Worm (Caenorhabditis elegans) whole organism, L1 larva: ENCODE measurements around the gene ltah-1.2.

Experiments
- C04F5.9 ChIP-seq: sonication (generic microtip); optimal IDR thresholded peaks from 2 replicates; lab custom pipeline; 2016; ENCODE audit warnings: missing genetic modification characterization, missing compliant biosample characterization
- C16A3.4 ChIP-seq: fragments of 150-350 bp; optimal IDR thresholded peaks from 2 replicates; lab custom pipeline; 2014; ENCODE audit warnings: missing biosample characterization, missing genetic modification characterization
- ama-1 ChIP-seq: fragments of 150-350 bp; optimal IDR thresholded peaks from 2 replicates; lab custom pipeline; 2014
- ceh-63 ChIP-seq: fragments of 200-800 bp; sonication (Bioruptor generic); optimal IDR thresholded peaks from 2 replicates; lab custom pipeline; 2018; ENCODE audit warnings: mild to moderate bottlenecking, missing genetic modification characterization, missing compliant biosample characterization
- ceh-88 ChIP-seq: fragments of 200-800 bp; sonication (Bioruptor generic); IDR thresholded peaks from 2 replicates; pipeline ENCODE4 v1.3.6; 2022; ENCODE audit warnings: missing genetic modification characterization, missing compliant biosample characterization
- efl-1 ChIP-seq, 4 experiments: fragments of 150-350 bp; optimal IDR thresholded peaks in 3 of 4; peaks in 1 of 4; 1 replicate in 1 of 4; 2 replicates in 3 of 4; lab custom pipeline; 2014; ENCODE audit warnings: missing biosample characterization in 2 of 4, missing genetic modification characterization in 2 of 4, missing genetic modification reagents in 2 of 4
- egl-27 ChIP-seq, 2 experiments: fragments of 150-350 bp in 1 of 2; sonication (generic microtip); optimal IDR thresholded peaks; 3 replicates each; lab custom pipeline; 2017 to 2018; ENCODE audit warnings: missing biosample characterization in 2 of 2, missing genetic modification characterization in 2 of 2, missing genetic modification reagents in 2 of 2
- elt-2 ChIP-seq: sonication (generic microtip); optimal IDR thresholded peaks from 2 replicates; lab custom pipeline; 2016; ENCODE audit warnings: missing genetic modification characterization, mild to moderate bottlenecking, inconsistent platforms, missing compliant biosample characterization, missing genetic modification reagents
- fkh-4 ChIP-seq: sonication (generic microtip); optimal IDR thresholded peaks from 2 replicates; lab custom pipeline; 2016; ENCODE audit warnings: missing compliant biosample characterization, missing genetic modification characterization, borderline replicate concordance
- fos-1 ChIP-seq: fragments of 150-350 bp; optimal IDR thresholded peaks from 2 replicates; lab custom pipeline; 2014; ENCODE audit warnings: missing biosample characterization, missing genetic modification characterization
- grh-1 ChIP-seq: fragments of 200-800 bp; sonication (Bioruptor generic); IDR thresholded peaks from 2 replicates; pipeline ENCODE4 v1.3.6; 2022; ENCODE audit warnings: missing genetic modification reagents, missing genetic modification characterization, missing compliant biosample characterization
- hlh-4 ChIP-seq: sonication (generic microtip); optimal IDR thresholded peaks from 2 replicates; lab custom pipeline; 2016; ENCODE audit warnings: mild to moderate bottlenecking, missing genetic modification characterization, missing compliant biosample characterization
- hpl-2 ChIP-seq: fragments of 150-350 bp; optimal IDR thresholded peaks from 2 replicates; lab custom pipeline; 2014; ENCODE audit warnings: missing biosample characterization, missing genetic modification reagents, missing genetic modification characterization
- isw-1 ChIP-seq: fragments of 200-800 bp; sonication (Bioruptor generic); IDR thresholded peaks from 2 replicates; pipeline ENCODE4 v1.3.6; 2022; ENCODE audit warnings: missing genetic modification characterization, missing compliant biosample characterization
- jun-1 ChIP-seq: fragments of 150-350 bp; optimal IDR thresholded peaks from 2 replicates; lab custom pipeline; 2014; ENCODE audit warnings: missing biosample characterization, missing genetic modification reagents, missing genetic modification characterization
- lin-39 ChIP-seq: fragments of 150-350 bp; optimal IDR thresholded peaks from 2 replicates; lab custom pipeline; 2014; ENCODE audit warnings: missing biosample characterization, missing genetic modification reagents, missing genetic modification characterization
- lir-3 ChIP-seq: sonication (generic microtip); optimal IDR thresholded peaks from 2 replicates; lab custom pipeline; 2016; ENCODE audit warnings: mild to moderate bottlenecking, missing genetic modification characterization, moderate library complexity, missing compliant biosample characterization; ENCODE audit not compliant: poor library complexity
- lsy-2 ChIP-seq, 2 experiments: fragments of 150-350 bp; optimal IDR thresholded peaks; 2 replicates each; lab custom pipeline; 2014; ENCODE audit warnings: missing biosample characterization in 2 of 2, missing genetic modification characterization in 2 of 2
- mdl-1 ChIP-seq, 2 experiments: fragments of 150-350 bp; optimal IDR thresholded peaks; 2 replicates each; lab custom pipeline; 2014 to 2017; ENCODE audit warnings: missing biosample characterization in 2 of 2, missing genetic modification characterization in 2 of 2, inconsistent platforms in 1 of 2
- mef-2 ChIP-seq: fragments of 150-350 bp; optimal IDR thresholded peaks from 2 replicates; lab custom pipeline; 2014; ENCODE audit warnings: missing biosample characterization, missing genetic modification characterization
- nhr-11 ChIP-seq: fragments of 150-350 bp; optimal IDR thresholded peaks from 2 replicates; lab custom pipeline; 2014; ENCODE audit warnings: missing biosample characterization, missing genetic modification characterization
- nhr-19 ChIP-seq: fragments of 200-800 bp; sonication (Bioruptor generic); conservative IDR thresholded peaks from 2 replicates; pipeline ENCODE4 v1.3.6; 2022; ENCODE audit warnings: missing genetic modification characterization, missing compliant biosample characterization
- nhr-20 ChIP-seq: sonication (generic microtip); optimal IDR thresholded peaks from 2 replicates; lab custom pipeline; 2016; ENCODE audit warnings: mild to moderate bottlenecking, missing genetic modification characterization, missing compliant biosample characterization
- nhr-237 ChIP-seq: fragments of 150-350 bp; optimal IDR thresholded peaks from 2 replicates; lab custom pipeline; 2014; ENCODE audit warnings: missing biosample characterization, missing genetic modification characterization
- nhr-47 ChIP-seq: sonication (generic microtip); optimal IDR thresholded peaks from 2 replicates; lab custom pipeline; 2016; ENCODE audit warnings: mild to moderate bottlenecking, missing genetic modification characterization, moderate library complexity, missing compliant biosample characterization
- nhr-71 ChIP-seq: sonication (generic microtip); optimal IDR thresholded peaks from 2 replicates; lab custom pipeline; 2016; ENCODE audit warnings: mild to moderate bottlenecking, missing genetic modification characterization, moderate library complexity, missing compliant biosample characterization
- nhr-76 ChIP-seq: sonication (generic microtip); optimal IDR thresholded peaks from 2 replicates; lab custom pipeline; 2017; ENCODE audit warnings: missing biosample characterization, missing genetic modification characterization
- nhr-90 ChIP-seq: sonication (generic microtip); optimal IDR thresholded peaks from 2 replicates; lab custom pipeline; 2016; ENCODE audit warnings: mild to moderate bottlenecking, missing genetic modification characterization, missing compliant biosample characterization; ENCODE audit not compliant: poor library complexity
- sptf-1 ChIP-seq: fragments of 150-350 bp; optimal IDR thresholded peaks from 2 replicates; lab custom pipeline; 2014; ENCODE audit warnings: missing biosample characterization, missing genetic modification characterization
- swsn-7 ChIP-seq: sonication (generic microtip); optimal IDR thresholded peaks from 2 replicates; lab custom pipeline; 2016; ENCODE audit warnings: missing genetic modification characterization, missing compliant biosample characterization
- unc-130 ChIP-seq: fragments of 150-350 bp; optimal IDR thresholded peaks from 2 replicates; lab custom pipeline; 2017; ENCODE audit warnings: missing biosample characterization, missing genetic modification characterization, inconsistent platforms
- unc-62 ChIP-seq: fragments of 150-350 bp; optimal IDR thresholded peaks from 2 replicates; lab custom pipeline; 2014; ENCODE audit warnings: missing biosample characterization, missing genetic modification reagents, missing genetic modification characterization
- unc-98 ChIP-seq: fragments of 200-800 bp; sonication (Bioruptor generic); IDR thresholded peaks from 2 replicates; pipeline ENCODE4 v1.3.6; 2022; ENCODE audit warnings: missing genetic modification characterization, missing compliant biosample characterization
- zag-1 ChIP-seq: fragments of 150-350 bp; optimal IDR thresholded peaks from 2 replicates; lab custom pipeline; 2014; ENCODE audit warnings: missing biosample characterization, missing genetic modification characterization
- ztf-11 ChIP-seq, 2 experiments: sonication (generic microtip); optimal IDR thresholded peaks; 2 replicates each; lab custom pipeline; 2016 to 2017; ENCODE audit warnings: missing genetic modification characterization in 2 of 2, missing biosample characterization in 1 of 2, missing compliant biosample characterization in 1 of 2
- ztf-4 ChIP-seq: fragments of 150-350 bp; optimal IDR thresholded peaks from 2 replicates; lab custom pipeline; 2014; ENCODE audit warnings: missing biosample characterization, missing genetic modification characterization

ltah-1.2 gene

ce11 chrIV:3611845-3612244 lies 1.0 kb downstream of the ltah-1.2 start (continued):
- TF ChIP-seq mef-2 (tag; lab: Kevin White, UChicago): no peak
- peak; percentile 57 for TF ChIP-seq nhr-90
- TF ChIP-seq C16A3.4 (tag; lab: Kevin White, UChicago): no peak

- no peak for TF ChIP-seq C04F5.9 (tag; lab: Kevin White, UChicago)
- no peak for TF ChIP-seq nhr-71 (tag; lab: Kevin White, UChicago)
- TF ChIP-seq unc-62 (GFP tag; lab: Kevin White, UChicago): no peak
- TF ChIP-seq ztf-4: no peak
- TF ChIP-seq lir-3 (tag; lab: Kevin White, UChicago): no peak
- TF ChIP-seq nhr-76 (tag; lab: Kevin White, UChicago): no peak
- no peak for TF ChIP-seq mdl-1 (tag; optimal IDR thresholded peaks at IDR 0.05; lab: Kevin White, UChicago)
- TF ChIP-seq C16A3.4 (tag; lab: Kevin White, UChicago): no peak
These were observed 1.9 kb downstream of the ltah-1.2 start for ce11 chrIV:3610987-3611386.

- no peak for TF ChIP-seq nhr-237 (tag; lab: Kevin White, UChicago)
- no peak for TF ChIP-seq unc-130
- no peak for TF ChIP-seq unc-62 (GFP tag; lab: Kevin White, UChicago)
- TF ChIP-seq swsn-7 (tag; lab: Kevin White, UChicago): no peak
- no peak for TF ChIP-seq hlh-4 (tag; lab: Kevin White, UChicago)
- no peak for TF ChIP-seq isw-1 (GFP tag; lab: Robert Waterston, UW)
- no peak for TF ChIP-seq sptf-1
- TF ChIP-seq lin-39 (tag; lab: Kevin White, UChicago): no peak
- no peak for TF ChIP-seq egl-27 (tag; optimal IDR thresholded peaks at IDR 0.05; lab: Kevin White, UChicago)
- no peak for TF ChIP-seq ceh-88
- no peak for TF ChIP-seq jun-1 (tag; lab: Kevin White, UChicago)
These were observed 4.2 kb downstream of the ltah-1.2 start for ce11 chrIV:3608547-3609222.

- TF ChIP-seq elt-2 (tag; lab: Kevin White, UChicago): no peak
- no peak for TF ChIP-seq ztf-11 (tag; optimal IDR thresholded peaks at IDR 0.05; lab: Kevin White, UChicago)
- TF ChIP-seq C04F5.9 (tag; lab: Kevin White, UChicago): no peak
- no peak for TF ChIP-seq grh-1 (GFP tag; lab: Robert Waterston, UW)
- TF ChIP-seq hpl-2: no peak
- TF ChIP-seq ama-1 (lab: Kevin White, UChicago): no peak
- no peak for TF ChIP-seq nhr-19
- TF ChIP-seq lin-39 (tag; lab: Kevin White, UChicago): no peak
- no peak for TF ChIP-seq ceh-88
- TF ChIP-seq zag-1 (tag; lab: Kevin White, UChicago): no peak
- no peak for TF ChIP-seq nhr-11 (tag; lab: Kevin White, UChicago)
- no peak for TF ChIP-seq nhr-237 (tag; lab: Kevin White, UChicago)
- no peak for TF ChIP-seq lir-3 (tag; lab: Kevin White, UChicago)
- no peak for TF ChIP-seq unc-98 (GFP tag; lab: Robert Waterston, UW)
- no peak for TF ChIP-seq ceh-63
- no peak for TF ChIP-seq nhr-47
- no peak for TF ChIP-seq fos-1 (tag; lab: Kevin White, UChicago)
- no peak for TF ChIP-seq isw-1 (GFP tag; lab: Robert Waterston, UW)
These were observed 6.5 kb downstream of the ltah-1.2 start, which contains the start of the genes Y37E11B.10 and kgb-2 for ce11 chrIV:3606285-3606834. Y37E11B.10 (minus strand) TSS chrIV:3606466. kgb-2 (plus strand) TSS chrIV:3606784.

ce11 chrIV:3604104-3604503 lies 8.8 kb downstream of the ltah-1.2 start:
- no peak for TF ChIP-seq lsy-2 (tag; optimal IDR thresholded peaks at IDR 0.05; lab: Kevin White, UChicago)
- no peak for TF ChIP-seq nhr-20 (tag; lab: Kevin White, UChicago)
- TF ChIP-seq fkh-4 (tag; lab: Kevin White, UChicago): no peak
- no peak for TF ChIP-seq efl-1 (optimal IDR thresholded peaks at IDR 0.05; lab: Kevin White, UChicago)
- TF ChIP-seq efl-1 (GFP tag; optimal IDR thresholded peaks at IDR 0.05 in 1 of 2; lab: Kevin White, UChicago): peak in 1 of 2 experiments; percentile 69
- TF ChIP-seq elt-2 (tag; lab: Kevin White, UChicago): no peak
- TF ChIP-seq ama-1 (lab: Kevin White, UChicago): no peak
